Worm (Caenorhabditis elegans) whole organism, L2 larva: ENCODE data around the gene cyp-33D1.

Experiments used
- ama-1 ChIP-seq: fragments of 150-350 bp; optimal IDR thresholded peaks from 2 replicates; lab custom pipeline; 2018; ENCODE audit warnings: inconsistent platforms
- crh-2 ChIP-seq: sonication (generic microtip); optimal IDR thresholded peaks from 2 replicates; lab custom pipeline; 2017; ENCODE audit warnings: missing biosample characterization, missing genetic modification characterization
- snpc-4 ChIP-seq: fragments of 150-350 bp; optimal IDR thresholded peaks from 2 replicates; lab custom pipeline; 2014; ENCODE audit warnings: missing biosample characterization, missing genetic modification characterization
- ztf-4 ChIP-seq: fragments of 150-350 bp; optimal IDR thresholded peaks from 2 replicates; lab custom pipeline; 2014; ENCODE audit warnings: missing biosample characterization, missing genetic modification characterization

ce11 chrV:16129116-16129515 is 46.5 kb downstream of the cyp-33D1 start:
- TF ChIP-seq snpc-4 (tag; lab: Kevin White, UChicago) = no peak
- no peak for TF ChIP-seq ama-1 (lab: Kevin White, UChicago)
- no peak for TF ChIP-seq crh-2
- no peak for TF ChIP-seq ztf-4 (tag; lab: Kevin White, UChicago)
